Fruit fly (Drosophila melanogaster): ENCODE data around the gene CG12523.

Gene CG12523

DNA sequence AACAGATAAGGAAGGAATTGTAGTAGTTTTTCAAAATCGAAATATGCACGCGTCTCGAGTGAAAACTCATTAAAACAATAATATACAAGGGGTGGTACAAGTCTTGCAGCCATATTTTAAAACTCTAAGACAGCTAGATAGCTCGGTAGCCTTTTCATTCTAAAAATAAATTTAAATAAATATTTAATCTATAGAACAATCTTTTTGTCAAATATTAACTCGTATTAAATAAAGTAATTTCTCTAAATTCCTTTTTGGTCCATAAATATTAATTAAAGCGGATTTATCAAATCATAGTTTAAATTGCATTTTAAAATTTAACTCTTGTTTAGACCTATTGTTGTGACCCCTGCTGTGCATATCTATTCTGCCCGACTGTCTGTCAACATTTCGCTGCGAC lies 42.3 kb downstream of the CG12523 start (continued):
- TF ChIP-seq en (GFP tag; optimal IDR thresholded peaks at IDR 0.05) (no peak), Fer1 (GFP tag; optimal IDR thresholded peaks at IDR 0.05) (peak; percentile 54), bab2 (GFP tag; optimal IDR thresholded peaks at IDR 0.05) (no peak), Atf6 (GFP tag; IDR thresholded peaks at IDR 0.05) (no peak), Tbp (GFP tag; optimal IDR thresholded peaks at IDR 0.05) (no peak), Dfd (GFP tag; optimal IDR thresholded peaks at IDR 0.05) (no peak), CG17385 (GFP tag; optimal IDR thresholded peaks at IDR 0.05) (peak; percentile 49), rib (GFP tag; IDR thresholded peaks at IDR 0.05) (no peak), ci (GFP tag; IDR thresholded peaks at IDR 0.05) (no peak), MBD-R2 (GFP tag; IDR thresholded peaks at IDR 0.05) (no peak), CG8388 (GFP tag; optimal IDR thresholded peaks at IDR 0.05) (peak; percentile 57), CG5245 (GFP tag; optimal IDR thresholded peaks at IDR 0.05) (no peak), CkIIα-i1 (GFP tag; IDR thresholded peaks at IDR 0.05) (no peak), CG32767 (GFP tag; IDR thresholded peaks at IDR 0.05) (no peak), CG4707 (GFP tag; optimal IDR thresholded peaks at IDR 0.05) (no peak), Ravus (GFP tag; IDR thresholded peaks at IDR 0.05) (no peak), slbo (GFP tag; IDR thresholded peaks at IDR 0.05) (no peak), gem (tag; optimal IDR thresholded peaks at IDR 0.05) (peak; percentile 79), ash1 (GFP tag; optimal IDR thresholded peaks at IDR 0.05) (no peak), trh (GFP tag; optimal IDR thresholded peaks at IDR 0.05) (no peak), CG6654 (GFP tag; optimal IDR thresholded peaks at IDR 0.05) (peak; percentile 21), CG11696 (GFP tag; IDR thresholded peaks at IDR 0.05) (peak; percentile 96), CG2120 (GFP tag; optimal IDR thresholded peaks at IDR 0.05) (no peak), CG15514 (GFP tag; optimal IDR thresholded peaks at IDR 0.05) (no peak), schlank (tag; optimal IDR thresholded peaks at IDR 0.05) (no peak), Dip3 (GFP tag; optimal IDR thresholded peaks at IDR 0.05) (no peak), CoRest (tag; optimal IDR thresholded peaks at IDR 0.05) (peak; percentile 77), Med (GFP tag) (peak; percentile 42), caup (GFP tag; optimal IDR thresholded peaks at IDR 0.05; ENCODE audit: severe bottlenecking) (no peak), CG12219 (GFP tag; optimal IDR thresholded peaks at IDR 0.05) (peak; percentile 41), CG13123 (GFP tag; optimal IDR thresholded peaks at IDR 0.05) (no peak), GATAe (GFP tag; conservative IDR thresholded peaks at IDR 0.05) (no peak), CG18262 (tag; optimal IDR thresholded peaks at IDR 0.05) (peak; percentile 92), D19A (tag; optimal IDR thresholded peaks at IDR 0.05) (peak; percentile 80), CG5180 (GFP tag; optimal IDR thresholded peaks at IDR 0.05) (no peak), her (GFP tag; optimal IDR thresholded peaks at IDR 0.05) (no peak), CG9215 (GFP tag; IDR thresholded peaks at IDR 0.05) (no peak), odd (GFP tag; optimal IDR thresholded peaks at IDR 0.05) (peak; percentile 44), Chrac-16 (GFP tag; optimal IDR thresholded peaks at IDR 0.05) (peak; percentile 28), CG13775 (GFP tag; optimal IDR thresholded peaks at IDR 0.05) (peak; percentile 64), wdn (GFP tag; IDR thresholded peaks at IDR 0.05) (no peak), BtbVII (GFP tag; optimal IDR thresholded peaks at IDR 0.05) (peak; percentile 31), CG6683 (GFP tag; optimal IDR thresholded peaks at IDR 0.05) (no peak), klu (GFP tag; IDR thresholded peaks at IDR 0.05) (no peak), sug (tag; optimal IDR thresholded peaks at IDR 0.05) (peak; percentile 2), Hr78 (GFP tag; optimal IDR thresholded peaks at IDR 0.05) (peak in 1 of 2 experiments; percentile 18), pum (GFP tag; optimal IDR thresholded peaks at IDR 0.05) (no peak), tio (GFP tag; optimal IDR thresholded peaks at IDR 0.05) (peak; percentile 37), CG18011 (GFP tag; optimal IDR thresholded peaks at IDR 0.05) (no peak), CG9932 (GFP tag; IDR thresholded peaks at IDR 0.05) (no peak), pho (GFP tag; optimal IDR thresholded peaks at IDR 0.05) (no peak), bigmax (GFP tag; optimal IDR thresholded peaks at IDR 0.05) (no peak)
